Worm (Caenorhabditis elegans) whole organism, young adult: ENCODE data around the gene Y54B9A.1.

Experiments
- B0261.1 ChIP-seq: sonication (generic microtip); optimal IDR thresholded peaks from 2 replicates; lab custom pipeline; 2016; ENCODE audit warnings: mild to moderate bottlenecking, missing genetic modification characterization, moderate library complexity, missing compliant biosample characterization
- F10E7.11 ChIP-seq: sonication (generic microtip); optimal IDR thresholded peaks from 2 replicates; lab custom pipeline; 2017; ENCODE audit warnings: mild to moderate bottlenecking, missing genetic modification characterization, moderate library complexity, missing compliant biosample characterization
- F37B4.10 ChIP-seq: fragments of 200-800 bp; sonication (Bioruptor generic); IDR thresholded peaks from 2 replicates; pipeline ENCODE4 v1.3.6; 2022; ENCODE audit warnings: missing genetic modification characterization, missing compliant biosample characterization
- Y56A3A.18 ChIP-seq: fragments of 200-800 bp; sonication (Bioruptor generic); IDR thresholded peaks from 2 replicates; pipeline ENCODE4 v1.3.6; 2022; ENCODE audit warnings: missing genetic modification reagents, missing genetic modification characterization, missing compliant biosample characterization
- ama-1 ChIP-seq, 3 experiments: fragments of 150-350 bp in 1 of 3; sonication (generic microtip) in 2 of 3; optimal IDR thresholded peaks; 2 replicates each; lab custom pipeline; 2014 to 2018; ENCODE audit warnings: missing biosample characterization in 2 of 3, missing genetic modification characterization in 2 of 3, missing genetic modification reagents in 2 of 3
- efl-1 ChIP-seq: fragments of 150-350 bp; optimal IDR thresholded peaks from 2 replicates; lab custom pipeline; 2014; ENCODE audit warnings: missing biosample characterization, missing genetic modification reagents, missing genetic modification characterization
- egl-18 ChIP-seq: fragments of 200-800 bp; sonication (Bioruptor generic); IDR thresholded peaks from 2 replicates; pipeline ENCODE4 v1.3.6; 2022; ENCODE audit warnings: missing genetic modification reagents, missing genetic modification characterization, missing compliant biosample characterization
- lsy-27 ChIP-seq: sonication (generic microtip); optimal IDR thresholded peaks from 2 replicates; lab custom pipeline; 2017; ENCODE audit warnings: missing genetic modification characterization, mild to moderate bottlenecking, missing compliant biosample characterization, antibody characterized with exemption, missing genotype, borderline replicate concordance; ENCODE audit not compliant: insufficient read depth
- snpc-4 ChIP-seq, 5 experiments: fragments of 150-350 bp in 1 of 5; sonication (generic microtip) in 4 of 5; optimal IDR thresholded peaks; 2 replicates each; lab custom pipeline; 2014 to 2018; ENCODE audit warnings: missing genetic modification characterization in 5 of 5, missing biosample characterization in 3 of 5, antibody characterized with exemption in 2 of 5, mild to moderate bottlenecking in 2 of 5, missing compliant biosample characterization in 2 of 5, missing genotype in 2 of 5, moderate library complexity in 2 of 5, missing genetic modification reagents in 1 of 5
- unc-62 ChIP-seq: fragments of 150-350 bp; optimal IDR thresholded peaks from 2 replicates; lab custom pipeline; 2014; ENCODE audit warnings: missing biosample characterization, missing genetic modification reagents, missing genetic modification characterization
- ztf-28 ChIP-seq: fragments of 200-800 bp; sonication (Bioruptor generic); IDR thresholded peaks from 2 replicates; pipeline ENCODE4 v1.3.6; 2022; ENCODE audit warnings: missing genetic modification reagents, missing genetic modification characterization, missing compliant biosample characterization

DNA sequence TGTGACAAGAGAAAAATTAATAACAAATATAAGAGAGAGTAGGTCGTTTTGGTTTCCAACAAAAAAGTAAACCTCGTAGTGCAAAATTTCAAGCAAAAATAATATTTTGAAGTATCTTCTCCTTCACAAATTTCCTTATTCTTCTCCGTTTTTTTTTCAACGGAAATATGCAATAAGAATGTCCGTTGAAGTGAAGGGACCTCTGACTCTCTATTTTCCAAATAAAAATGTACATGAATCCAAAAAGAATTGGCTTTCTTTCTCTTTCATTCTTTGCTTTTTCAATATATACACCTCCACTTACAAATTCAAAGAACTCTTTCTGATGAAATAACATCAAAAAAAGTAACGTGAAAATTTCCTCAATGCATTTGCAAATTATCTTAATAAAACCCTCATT lies 22.7 kb downstream of the Y54B9A.1 start, which contains the start of gene F36D4.1:
- TF ChIP-seq ztf-28 (GFP tag; lab: Robert Waterston, UW) = no peak
- no peak for TF ChIP-seq ama-1 (optimal IDR thresholded peaks at IDR 0.05; lab: Kevin White, UChicago)
- no peak for TF ChIP-seq ama-1 (GFP tag; optimal IDR thresholded peaks at IDR 0.05; lab: Kevin White, UChicago)
- no peak for TF ChIP-seq snpc-4 (GFP tag; optimal IDR thresholded peaks at IDR 0.05; lab: Kevin White, UChicago)
- TF ChIP-seq snpc-4 (tag; optimal IDR thresholded peaks at IDR 0.05; lab: Kevin White, UChicago) = no peak
- no peak for TF ChIP-seq lsy-27
- no peak for TF ChIP-seq egl-18 (GFP tag; lab: Robert Waterston, UW)
- TF ChIP-seq efl-1 (GFP tag; lab: Kevin White, UChicago) = no peak
- TF ChIP-seq unc-62 (GFP tag; lab: Kevin White, UChicago) = no peak
- no peak for TF ChIP-seq F10E7.11 (tag; lab: Kevin White, UChicago)
- no peak for TF ChIP-seq Y56A3A.18 (GFP tag; lab: Robert Waterston, UW)
- TF ChIP-seq B0261.1 (tag; lab: Kevin White, UChicago) = no peak
- TF ChIP-seq F37B4.10 = no peak
